Fruit fly (Drosophila melanogaster) whole organism, embryonic: ENCODE measurements around the gene osy.

Experiments used
- Atf3 ChIP-seq: fragments of 200-800 bp; sonication (Bioruptor generic); optimal IDR thresholded peaks from 3 replicates; lab custom pipeline; 2016; ENCODE audit warnings: missing biosample characterization, missing genetic modification characterization
- Awh ChIP-seq: fragments of 200-800 bp; sonication (Bioruptor generic); IDR thresholded peaks from 2 replicates; pipeline ENCODE4, ENCODE4 v1.3.6; 2022; ENCODE audit warnings: missing biosample characterization, missing genetic modification characterization
- Bteb2 ChIP-seq: fragments of 200-800 bp; sonication (Bioruptor generic); optimal IDR thresholded peaks from 2 replicates; lab custom pipeline; 2016; ENCODE audit warnings: missing biosample characterization, missing genetic modification characterization
- CG11560 ChIP-seq: fragments of 200-800 bp; sonication (Bioruptor generic); IDR thresholded peaks from 3 replicates; pipeline ENCODE4 v1.3.6; 2022; ENCODE audit warnings: missing biosample characterization, missing genetic modification characterization
- CG12769 ChIP-seq: fragments of 200-800 bp; sonication (Bioruptor generic); optimal IDR thresholded peaks from 2 replicates; lab custom pipeline; 2019; ENCODE audit warnings: missing biosample characterization, mild to moderate bottlenecking, missing genetic modification characterization, moderate library complexity
- CG13424 ChIP-seq: fragments of 200-800 bp; sonication (Bioruptor generic); optimal IDR thresholded peaks from 2 replicates; lab custom pipeline; 2019; ENCODE audit warnings: missing biosample characterization, mild to moderate bottlenecking, missing genetic modification characterization, moderate library complexity
- CG13775 ChIP-seq: fragments of 200-800 bp; sonication (Bioruptor generic); optimal IDR thresholded peaks from 3 replicates; lab custom pipeline; 2017; ENCODE audit warnings: missing biosample characterization, mild to moderate bottlenecking, missing genetic modification characterization
- CG14441 ChIP-seq: fragments of 200-800 bp; sonication (Bioruptor generic); IDR thresholded peaks from 2 replicates; pipeline ENCODE4 v1.3.6; 2022; ENCODE audit warnings: missing biosample characterization, missing genetic modification characterization
- CG15601 ChIP-seq: fragments of 200-800 bp; sonication (Bioruptor generic); optimal IDR thresholded peaks from 3 replicates; lab custom pipeline; 2019; ENCODE audit warnings: missing biosample characterization, mild to moderate bottlenecking, missing genetic modification characterization, moderate library complexity
- CG15696 ChIP-seq: fragments of 200-800 bp; sonication (Bioruptor generic); optimal IDR thresholded peaks from 2 replicates; lab custom pipeline; 2019; ENCODE audit warnings: missing biosample characterization, mild to moderate bottlenecking, missing genetic modification characterization, moderate library complexity
- CG16779 ChIP-seq: fragments of 200-800 bp; sonication (Bioruptor generic); IDR thresholded peaks from 2 replicates; pipeline ENCODE4 v1.3.6; 2022; ENCODE audit warnings: missing biosample characterization, missing genetic modification characterization
- CG17829 ChIP-seq: fragments of 200-800 bp; optimal IDR thresholded peaks from 2 replicates; lab custom pipeline; 2019; ENCODE audit warnings: missing biosample characterization, mild to moderate bottlenecking, missing genetic modification characterization, moderate library complexity
- CG18476 ChIP-seq: fragments of 200-800 bp; sonication (Bioruptor generic); optimal IDR thresholded peaks from 2 replicates; lab custom pipeline; 2016; ENCODE audit warnings: missing biosample characterization, mild to moderate bottlenecking, missing genetic modification characterization
- CG2116 ChIP-seq: fragments of 200-800 bp; sonication (Bioruptor generic); optimal IDR thresholded peaks from 3 replicates; lab custom pipeline; 2018; ENCODE audit warnings: missing biosample characterization, mild to moderate bottlenecking, missing genetic modification characterization
- CG4360 ChIP-seq: fragments of 200-800 bp; sonication (Bioruptor generic); IDR thresholded peaks from 2 replicates; pipeline ENCODE4 v1.3.6; 2022; ENCODE audit warnings: missing biosample characterization, missing genetic modification characterization
- CG43689 ChIP-seq: fragments of 200-800 bp; sonication (Bioruptor generic); IDR thresholded peaks from 2 replicates; pipeline ENCODE4 v1.3.6; 2022; ENCODE audit warnings: missing biosample characterization, missing genetic modification characterization
- CG4617 ChIP-seq: fragments of 200-800 bp; sonication (Bioruptor generic); optimal IDR thresholded peaks from 3 replicates; lab custom pipeline; 2016; ENCODE audit warnings: missing biosample characterization, missing genetic modification characterization, borderline replicate concordance
- CG7271 ChIP-seq: fragments of 200-800 bp; sonication (Bioruptor generic); optimal IDR thresholded peaks from 2 replicates; lab custom pipeline; 2018; ENCODE audit warnings: missing biosample characterization, mild to moderate bottlenecking, missing genetic modification characterization, moderate library complexity
- CG7556 ChIP-seq: fragments of 200-800 bp; sonication (Bioruptor generic); optimal IDR thresholded peaks from 2 replicates; lab custom pipeline; 2017; ENCODE audit warnings: missing biosample characterization, mild to moderate bottlenecking, missing genetic modification characterization
- CG7839 ChIP-seq: fragments of 200-800 bp; sonication (Bioruptor generic); optimal IDR thresholded peaks from 3 replicates; lab custom pipeline; 2018; ENCODE audit warnings: missing biosample characterization, mild to moderate bottlenecking, missing genetic modification characterization, moderate library complexity
- CG8290 ChIP-seq, 3 experiments: fragments of 200-800 bp; sonication (Bioruptor generic); optimal IDR thresholded peaks; 2 replicates each; lab custom pipeline; 2016 to 2019; ENCODE audit warnings: missing biosample characterization in 3 of 3, missing genetic modification characterization in 3 of 3, mild to moderate bottlenecking in 2 of 3, moderate library complexity in 1 of 3
- CG9437 ChIP-seq: fragments of 200-800 bp; sonication (Bioruptor generic); optimal IDR thresholded peaks from 2 replicates; lab custom pipeline; 2018; ENCODE audit warnings: missing biosample characterization, mild to moderate bottlenecking, missing genetic modification characterization
- CkIIα-i1 ChIP-seq: fragments of 200-800 bp; sonication (Bioruptor generic); IDR thresholded peaks from 2 replicates; pipeline ENCODE4 v1.3.6; 2022; ENCODE audit warnings: missing biosample characterization, missing genetic modification characterization
- Dip3 ChIP-seq: fragments of 200-800 bp; sonication (Bioruptor generic); optimal IDR thresholded peaks from 3 replicates; lab custom pipeline; 2016; ENCODE audit warnings: missing biosample characterization, missing genetic modification characterization
- Doc2 ChIP-seq: fragments of 200-800 bp; sonication (Bioruptor generic); IDR thresholded peaks from 2 replicates; pipeline ENCODE4 v1.3.6; 2022; ENCODE audit warnings: missing biosample characterization, missing genetic modification characterization
- Dp ChIP-seq: fragments of 200-800 bp; sonication (Bioruptor generic); optimal IDR thresholded peaks from 2 replicates; lab custom pipeline; 2018; ENCODE audit warnings: missing biosample characterization, mild to moderate bottlenecking, missing genetic modification characterization, moderate library complexity
- Nf-YC ChIP-seq: fragments of 200-800 bp; optimal IDR thresholded peaks from 3 replicates; lab custom pipeline; 2019; ENCODE audit warnings: missing biosample characterization, mild to moderate bottlenecking, missing genetic modification characterization, moderate library complexity
- Oli ChIP-seq: fragments of 200-800 bp; sonication (Bioruptor generic); optimal IDR thresholded peaks from 2 replicates; lab custom pipeline; 2018; ENCODE audit warnings: missing biosample characterization, mild to moderate bottlenecking, missing genetic modification characterization, moderate library complexity
- Optix ChIP-seq: fragments of 200-800 bp; sonication (Bioruptor generic); IDR thresholded peaks from 3 replicates; pipeline ENCODE4 v1.3.6; 2022; ENCODE audit warnings: missing biosample characterization, missing genetic modification characterization
- Poxn ChIP-seq: fragments of 200-800 bp; sonication (Bioruptor generic); IDR thresholded peaks from 2 replicates; pipeline ENCODE4 v1.3.6; 2022; ENCODE audit warnings: missing biosample characterization, missing genetic modification characterization
- ara ChIP-seq: fragments of 200-800 bp; sonication (Bioruptor generic); IDR thresholded peaks from 2 replicates; pipeline ENCODE4 v1.3.6; 2022; ENCODE audit warnings: missing biosample characterization, missing genetic modification characterization
- az2 ChIP-seq: fragments of 200-800 bp; sonication (Bioruptor generic); optimal IDR thresholded peaks from 3 replicates; lab custom pipeline; 2016; ENCODE audit warnings: missing biosample characterization, missing genetic modification characterization
- bsh ChIP-seq, 2 experiments: fragments of 200-800 bp; sonication (Bioruptor generic); optimal IDR thresholded peaks; 2 replicates each; lab custom pipeline; 2017 to 2018; ENCODE audit warnings: mild to moderate bottlenecking in 2 of 2, missing biosample characterization in 2 of 2, missing genetic modification characterization in 2 of 2, moderate library complexity in 1 of 2
- caup ChIP-seq: fragments of 200-800 bp; sonication (Bioruptor generic); optimal IDR thresholded peaks from 3 replicates; lab custom pipeline; 2017; ENCODE audit warnings: missing biosample characterization, mild to moderate bottlenecking, missing genetic modification characterization, moderate library complexity; ENCODE audit not compliant: severe bottlenecking
- dan ChIP-seq: fragments of 200-800 bp; sonication (Bioruptor generic); IDR thresholded peaks from 2 replicates; pipeline ENCODE4 v1.3.6; 2022; ENCODE audit warnings: missing biosample characterization, missing genetic modification characterization
- dm ChIP-seq: fragments of 200-800 bp; sonication (Bioruptor generic); optimal IDR thresholded peaks from 3 replicates; lab custom pipeline; 2016; ENCODE audit warnings: missing biosample characterization, missing genetic modification characterization
- dmrt99B ChIP-seq: fragments of 200-800 bp; sonication (Bioruptor generic); optimal IDR thresholded peaks from 2 replicates; lab custom pipeline; 2018; ENCODE audit warnings: missing biosample characterization, mild to moderate bottlenecking, missing genetic modification characterization, moderate library complexity
- emc ChIP-seq: fragments of 200-800 bp; sonication (Bioruptor generic); optimal IDR thresholded peaks from 2 replicates; lab custom pipeline; 2016; ENCODE audit warnings: missing biosample characterization, missing genetic modification characterization
- ewg ChIP-seq: fragments of 200-800 bp; sonication (Bioruptor generic); optimal IDR thresholded peaks from 3 replicates; lab custom pipeline; 2017; ENCODE audit warnings: mild to moderate bottlenecking, missing biosample characterization, missing genetic modification reagents, missing genetic modification characterization
- exex ChIP-seq: fragments of 200-800 bp; sonication (Bioruptor generic); optimal IDR thresholded peaks from 4 replicates; lab custom pipeline; 2018; ENCODE audit warnings: missing biosample characterization, mild to moderate bottlenecking, missing genetic modification characterization, moderate library complexity
- gcm ChIP-seq: fragments of 200-800 bp; sonication (Bioruptor generic); optimal IDR thresholded peaks from 2 replicates; lab custom pipeline; 2019; ENCODE audit warnings: missing biosample characterization, mild to moderate bottlenecking, missing genetic modification characterization, moderate library complexity
- jumu ChIP-seq: fragments of 200-800 bp; sonication (Bioruptor generic); optimal IDR thresholded peaks from 3 replicates; lab custom pipeline; 2016; ENCODE audit warnings: missing biosample characterization, missing genetic modification characterization
- kah ChIP-seq: fragments of 200-800 bp; sonication (Bioruptor generic); optimal IDR thresholded peaks from 2 replicates; lab custom pipeline; 2018; ENCODE audit warnings: missing biosample characterization, mild to moderate bottlenecking, missing genetic modification characterization
- nom ChIP-seq: fragments of 200-800 bp; sonication (Bioruptor generic); optimal IDR thresholded peaks from 2 replicates; lab custom pipeline; 2017; ENCODE audit warnings: missing biosample characterization, missing genetic modification characterization, mild to moderate bottlenecking, moderate library complexity, missing genetic modification reagents
- odd ChIP-seq: fragments of 200-800 bp; sonication (Bioruptor generic); optimal IDR thresholded peaks from 2 replicates; lab custom pipeline; 2017; ENCODE audit warnings: missing biosample characterization, mild to moderate bottlenecking, missing genetic modification characterization
- pho ChIP-seq: fragments of 200-800 bp; sonication (Bioruptor generic); optimal IDR thresholded peaks from 2 replicates; lab custom pipeline; 2016; ENCODE audit warnings: missing biosample characterization, missing genetic modification characterization
- salm ChIP-seq: fragments of 200-800 bp; sonication (Bioruptor generic); optimal IDR thresholded peaks from 2 replicates; lab custom pipeline; 2018; ENCODE audit warnings: missing biosample characterization, mild to moderate bottlenecking, missing genetic modification characterization
- seq ChIP-seq: fragments of 200-800 bp; sonication (Bioruptor generic); IDR thresholded peaks from 2 replicates; pipeline ENCODE4 v1.3.6; 2022; ENCODE audit warnings: missing biosample characterization, missing genetic modification characterization
- so ChIP-seq: fragments of 200-800 bp; sonication (Bioruptor generic); IDR thresholded peaks from 3 replicates; pipeline ENCODE4 v1.3.6; 2022; ENCODE audit warnings: missing biosample characterization, missing genetic modification characterization
- wek ChIP-seq: fragments of 200-800 bp; sonication (Bioruptor generic); optimal IDR thresholded peaks from 3 replicates; lab custom pipeline; 2018; ENCODE audit warnings: missing biosample characterization, mild to moderate bottlenecking, missing genetic modification characterization, moderate library complexity
- zfh1 ChIP-seq: fragments of 200-800 bp; sonication (Bioruptor generic); IDR thresholded peaks from 3 replicates; pipeline ENCODE4 v1.3.6; 2022; ENCODE audit warnings: missing biosample characterization, missing genetic modification characterization

Gene osy

DNA sequence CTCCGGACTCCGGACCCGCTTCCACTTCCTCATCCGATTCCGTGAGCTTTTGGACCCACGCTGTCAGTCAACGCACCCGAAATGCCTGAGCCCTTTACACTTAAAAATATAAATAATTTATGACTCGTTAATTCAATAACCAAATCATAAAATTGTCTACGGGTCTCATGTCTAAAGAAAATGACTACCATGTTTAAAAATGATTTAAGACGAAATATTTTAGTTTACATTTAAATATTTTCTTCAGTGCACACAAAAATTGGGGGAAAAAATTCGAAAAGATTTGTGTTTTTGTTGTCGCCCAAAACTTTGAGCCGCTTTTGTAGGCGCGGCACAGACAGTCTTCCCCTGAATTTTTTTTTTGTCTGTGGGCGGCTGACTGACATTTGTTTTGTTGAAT, 15.2 kb downstream of the osy start (continued):
- peak; percentile 37 for TF ChIP-seq Oli
- no peak for TF ChIP-seq jumu (GFP tag; lab: Kevin White, UChicago)
- TF ChIP-seq zfh1 (GFP tag; lab: Robert Waterston, UW): no peak
- no peak for TF ChIP-seq Poxn
- TF ChIP-seq CG16779: no peak
- no peak for TF ChIP-seq CG7271 (tag; lab: Kevin White, UChicago)
- no peak for TF ChIP-seq CG4360 (GFP tag; lab: Robert Waterston, UW)
- TF ChIP-seq CG12769: peak; percentile 36
- TF ChIP-seq emc (GFP tag; lab: Kevin White, UChicago): no peak
- TF ChIP-seq CG13775 (GFP tag; lab: Kevin White, UChicago): peak; percentile 20
- no peak for TF ChIP-seq CG18476 (GFP tag; lab: Kevin White, UChicago)
- no peak for TF ChIP-seq dan (GFP tag; lab: Robert Waterston, UW)
- TF ChIP-seq CG15696 (tag; lab: Kevin White, UChicago): no peak
- no peak for TF ChIP-seq CkIIα-i1 (GFP tag; lab: Robert Waterston, UW)
- no peak for TF ChIP-seq ewg (GFP tag; lab: Kevin White, UChicago)
- no peak for TF ChIP-seq CG9437 (GFP tag; lab: Kevin White, UChicago)
- TF ChIP-seq CG2116 (GFP tag; lab: Kevin White, UChicago): no peak
- no peak for TF ChIP-seq dm (GFP tag; lab: Kevin White, UChicago)
- no peak for TF ChIP-seq CG8290 (GFP tag; optimal IDR thresholded peaks at IDR 0.05; lab: Kevin White, UChicago)
- peak in 1 of 2 experiments; percentile 0 for TF ChIP-seq CG8290 (tag; optimal IDR thresholded peaks at IDR 0.05; lab: Kevin White, UChicago)
- TF ChIP-seq exex (tag; lab: Kevin White, UChicago): peak; percentile 8
- no peak for TF ChIP-seq salm
- TF ChIP-seq pho: peak; percentile 5
- TF ChIP-seq nom (GFP tag; lab: Kevin White, UChicago): no peak
- peak; percentile 59 for TF ChIP-seq CG7839 (tag; lab: Kevin White, UChicago)
- TF ChIP-seq CG13424 (tag; lab: Kevin White, UChicago): peak; percentile 51
- no peak for TF ChIP-seq so (GFP tag; lab: Robert Waterston, UW)
- peak; percentile 21 for TF ChIP-seq az2 (GFP tag; lab: Kevin White, UChicago)
- no peak for TF ChIP-seq bsh (GFP tag; optimal IDR thresholded peaks at IDR 0.05; lab: Kevin White, UChicago)
- peak; percentile 45 for TF ChIP-seq Dip3 (GFP tag; lab: Kevin White, UChicago)
- TF ChIP-seq Dp: no peak
- no peak for TF ChIP-seq odd (GFP tag; lab: Kevin White, UChicago)
- no peak for TF ChIP-seq gcm (GFP tag; lab: Kevin White, UChicago)
- TF ChIP-seq dmrt99B (tag; lab: Kevin White, UChicago): peak; percentile 70
- no peak for TF ChIP-seq Atf3
- TF ChIP-seq Nf-YC (tag; lab: Kevin White, UChicago): peak; percentile 15
- peak; percentile 64; the same call in 1 of the 2 replicates for TF ChIP-seq CG14441
- TF ChIP-seq Awh (GFP tag; lab: Robert Waterston, UW): no peak
- TF ChIP-seq Doc2 (GFP tag; lab: Robert Waterston, UW): no peak
- no peak for TF ChIP-seq Optix (GFP tag; lab: Robert Waterston, UW)
- peak; percentile 74 for TF ChIP-seq CG7556
- no peak for TF ChIP-seq kah (GFP tag; lab: Kevin White, UChicago)
- no peak for TF ChIP-seq ara
- no peak for TF ChIP-seq wek (GFP tag; lab: Kevin White, UChicago)
- TF ChIP-seq CG15601: no peak
- no peak for TF ChIP-seq CG17829
- TF ChIP-seq Bteb2: peak; percentile 3
- TF ChIP-seq seq (GFP tag; lab: Robert Waterston, UW): peak; percentile 51
- TF ChIP-seq CG11560 (tag; lab: Robert Waterston, UW): no peak
- TF ChIP-seq caup (GFP tag; lab: Kevin White, UChicago): peak; percentile 44
- peak; percentile 37; the same call in 1 of the 2 replicates for TF ChIP-seq CG43689
- no peak for TF ChIP-seq CG4617 (GFP tag; lab: Kevin White, UChicago)
